Worm (Caenorhabditis elegans) whole organism, mixed stage, embryonic: Measurements from ENCODE around the gene W01B6.3.

Source experiments
- M03D4.4 ChIP-seq: sonication (generic microtip); optimal IDR thresholded peaks from 2 replicates; lab custom pipeline; 2017; ENCODE audit warnings: mild to moderate bottlenecking, missing genetic modification characterization, missing compliant biosample characterization
- blmp-1 ChIP-seq: fragments of 150-350 bp; optimal IDR thresholded peaks from 2 replicates; lab custom pipeline; 2014; ENCODE audit warnings: missing biosample characterization, missing genetic modification characterization
- ceh-39 ChIP-seq: fragments of 150-350 bp; optimal IDR thresholded peaks from 2 replicates; lab custom pipeline; 2014; ENCODE audit warnings: missing biosample characterization, missing genetic modification characterization
- ceh-83 ChIP-seq: fragments of 200-800 bp; sonication (Bioruptor generic); optimal IDR thresholded peaks from 2 replicates; lab custom pipeline; 2018; ENCODE audit warnings: mild to moderate bottlenecking, missing genetic modification characterization, missing compliant biosample characterization
- ces-1 ChIP-seq: fragments of 150-350 bp; optimal IDR thresholded peaks from 2 replicates; lab custom pipeline; 2014; ENCODE audit warnings: missing biosample characterization, missing genetic modification reagents, missing genetic modification characterization
- drap-1 ChIP-seq: fragments of 200-800 bp; sonication (Bioruptor generic); optimal IDR thresholded peaks from 3 replicates; lab custom pipeline; 2018; ENCODE audit warnings: mild to moderate bottlenecking, missing genetic modification characterization, missing compliant biosample characterization
- elt-1 ChIP-seq: sonication (generic microtip); optimal IDR thresholded peaks from 2 replicates; lab custom pipeline; 2017; ENCODE audit warnings: missing genetic modification characterization, mild to moderate bottlenecking, missing compliant biosample characterization, antibody characterized with exemption, moderate library complexity, borderline replicate concordance; ENCODE audit not compliant: insufficient read depth
- elt-3 ChIP-seq: fragments of 150-350 bp; optimal IDR thresholded peaks from 2 replicates; lab custom pipeline; 2014; ENCODE audit warnings: missing biosample characterization, missing genetic modification characterization
- flh-1 ChIP-seq: fragments of 200-800 bp; sonication (Bioruptor generic); optimal IDR thresholded peaks from 2 replicates; lab custom pipeline; 2018; ENCODE audit warnings: mild to moderate bottlenecking, missing genetic modification characterization, moderate library complexity, missing compliant biosample characterization
- hlh-1 ChIP-seq: fragments of 150-350 bp; optimal IDR thresholded peaks from 2 replicates; lab custom pipeline; 2014; ENCODE audit warnings: missing biosample characterization, missing genetic modification reagents, missing genetic modification characterization
- lin-13 ChIP-seq: fragments of 150-350 bp; optimal IDR thresholded peaks from 2 replicates; lab custom pipeline; 2014; ENCODE audit warnings: missing biosample characterization, missing genetic modification characterization
- lin-32 ChIP-seq: fragments of 200-800 bp; sonication (Bioruptor generic); optimal IDR thresholded peaks from 2 replicates; lab custom pipeline; 2018; ENCODE audit warnings: mild to moderate bottlenecking, missing genetic modification characterization, missing compliant biosample characterization
- lsy-2 ChIP-seq: fragments of 150-350 bp; optimal IDR thresholded peaks from 2 replicates; lab custom pipeline; 2014; ENCODE audit warnings: missing biosample characterization, missing genetic modification characterization
- mab-5 ChIP-seq: fragments of 150-350 bp; optimal IDR thresholded peaks from 2 replicates; lab custom pipeline; 2014; ENCODE audit warnings: missing biosample characterization, missing genetic modification characterization
- nhr-12 ChIP-seq: fragments of 150-350 bp; optimal IDR thresholded peaks from 2 replicates; lab custom pipeline; 2014; ENCODE audit warnings: missing biosample characterization, missing genetic modification characterization
- nhr-2 ChIP-seq: fragments of 150-350 bp; optimal IDR thresholded peaks from 2 replicates; lab custom pipeline; 2014; ENCODE audit warnings: missing biosample characterization, missing genetic modification characterization
- nhr-237 ChIP-seq: fragments of 150-350 bp; optimal IDR thresholded peaks from 2 replicates; lab custom pipeline; 2014; ENCODE audit warnings: missing biosample characterization, missing genetic modification characterization
- nhr-28 ChIP-seq: fragments of 150-350 bp; optimal IDR thresholded peaks from 2 replicates; lab custom pipeline; 2014; ENCODE audit warnings: missing biosample characterization, missing genetic modification characterization
- nhr-76 ChIP-seq: sonication (generic microtip); optimal IDR thresholded peaks from 2 replicates; lab custom pipeline; 2017; ENCODE audit warnings: missing biosample characterization, missing genetic modification characterization
- pha-4 ChIP-seq: fragments of 150-350 bp; optimal IDR thresholded peaks from 2 replicates; lab custom pipeline; 2018; ENCODE audit warnings: missing biosample characterization, missing genetic modification reagents, missing genetic modification characterization
- sem-2 ChIP-seq: fragments of 200-800 bp; sonication (Bioruptor generic); optimal IDR thresholded peaks from 2 replicates; lab custom pipeline; 2018; ENCODE audit warnings: mild to moderate bottlenecking, missing genetic modification characterization, missing compliant biosample characterization
- snpc-4 ChIP-seq: fragments of 150-350 bp; optimal IDR thresholded peaks from 2 replicates; lab custom pipeline; 2014; ENCODE audit warnings: missing biosample characterization, missing genetic modification characterization
- tbx-8 ChIP-seq: fragments of 200-800 bp; sonication (Bioruptor generic); optimal IDR thresholded peaks from 2 replicates; lab custom pipeline; 2018; ENCODE audit warnings: mild to moderate bottlenecking, missing genetic modification characterization, moderate library complexity, missing compliant biosample characterization
- unc-120 ChIP-seq: sonication (generic microtip); optimal IDR thresholded peaks from 2 replicates; lab custom pipeline; 2017; ENCODE audit warnings: missing genetic modification characterization, missing compliant biosample characterization; ENCODE audit not compliant: poor library complexity, severe bottlenecking
- unc-39 ChIP-seq: fragments of 150-350 bp; optimal IDR thresholded peaks from 2 replicates; lab custom pipeline; 2014; ENCODE audit warnings: missing biosample characterization, missing genetic modification characterization
- unc-62 ChIP-seq: fragments of 150-350 bp; optimal IDR thresholded peaks from 2 replicates; lab custom pipeline; 2014; ENCODE audit warnings: missing biosample characterization, missing genetic modification reagents, missing genetic modification characterization
- zip-8 ChIP-seq: fragments of 150-350 bp; optimal IDR thresholded peaks from 2 replicates; lab custom pipeline; 2014; ENCODE audit warnings: missing biosample characterization, missing genetic modification characterization
- ztf-11 ChIP-seq: fragments of 150-350 bp; optimal IDR thresholded peaks from 2 replicates; lab custom pipeline; 2014; ENCODE audit warnings: missing biosample characterization, missing genetic modification characterization

The W01B6.3 gene

DNA sequence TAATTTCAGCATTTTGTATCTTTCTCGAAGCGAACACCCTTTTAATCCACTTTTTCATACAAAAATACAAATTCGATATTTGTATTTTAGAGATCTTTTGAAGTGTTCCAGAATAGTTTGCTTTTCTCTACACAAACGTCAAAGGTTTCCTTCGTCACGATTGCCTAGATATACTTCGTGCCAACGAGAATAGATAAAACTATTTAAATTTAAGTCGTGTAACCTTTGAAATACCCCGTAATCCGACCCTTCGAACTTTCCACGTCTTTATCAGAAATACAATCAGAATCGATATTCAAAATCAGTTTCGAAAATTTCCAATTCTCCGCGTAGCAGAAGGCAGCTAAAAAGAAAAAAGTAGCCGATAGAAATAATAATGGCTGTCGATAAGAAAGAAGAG lies 17.9 kb upstream of the W01B6.3 start, which contains the start of gene ttbk-5:
TSS of gene ttbk-5 (plus strand) at position 301 of the 400 bp plus-strand sequence.
- TF ChIP-seq flh-1 (GFP tag; lab: Kevin White, UChicago) (no peak), ces-1 (GFP tag; lab: Kevin White, UChicago) (no peak), blmp-1 (tag; lab: Kevin White, UChicago) (peak; percentile 55), elt-3 (tag; lab: Kevin White, UChicago) (no peak), sem-2 (no peak)

DNA sequence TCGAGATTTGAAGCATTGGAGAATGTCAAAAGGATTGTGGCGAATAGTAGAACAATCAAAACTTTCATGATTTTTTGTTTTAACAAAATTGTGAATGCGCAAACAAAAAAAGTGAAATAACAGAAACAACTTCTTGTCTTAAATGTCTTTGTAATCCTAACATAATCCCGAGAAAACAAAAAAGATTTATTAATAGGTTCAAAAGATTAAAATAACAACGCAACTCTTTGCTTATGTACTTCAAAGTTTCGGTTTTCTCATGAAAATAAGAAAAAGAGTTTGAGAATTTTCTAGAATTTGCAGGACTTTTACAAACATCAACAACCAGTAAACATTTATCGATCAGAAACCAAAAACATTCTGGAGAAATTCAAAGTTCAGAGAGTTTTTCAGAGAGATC lies 17.4 kb upstream of the W01B6.3 start, which contains the start of gene ttr-39:
TSS of gene ttr-39 (minus strand) at position 101 of the 400 bp plus-strand sequence.
- TF ChIP-seq unc-39 (tag; lab: Kevin White, UChicago) (no peak), blmp-1 (tag; lab: Kevin White, UChicago) (peak; percentile 90)

DNA sequence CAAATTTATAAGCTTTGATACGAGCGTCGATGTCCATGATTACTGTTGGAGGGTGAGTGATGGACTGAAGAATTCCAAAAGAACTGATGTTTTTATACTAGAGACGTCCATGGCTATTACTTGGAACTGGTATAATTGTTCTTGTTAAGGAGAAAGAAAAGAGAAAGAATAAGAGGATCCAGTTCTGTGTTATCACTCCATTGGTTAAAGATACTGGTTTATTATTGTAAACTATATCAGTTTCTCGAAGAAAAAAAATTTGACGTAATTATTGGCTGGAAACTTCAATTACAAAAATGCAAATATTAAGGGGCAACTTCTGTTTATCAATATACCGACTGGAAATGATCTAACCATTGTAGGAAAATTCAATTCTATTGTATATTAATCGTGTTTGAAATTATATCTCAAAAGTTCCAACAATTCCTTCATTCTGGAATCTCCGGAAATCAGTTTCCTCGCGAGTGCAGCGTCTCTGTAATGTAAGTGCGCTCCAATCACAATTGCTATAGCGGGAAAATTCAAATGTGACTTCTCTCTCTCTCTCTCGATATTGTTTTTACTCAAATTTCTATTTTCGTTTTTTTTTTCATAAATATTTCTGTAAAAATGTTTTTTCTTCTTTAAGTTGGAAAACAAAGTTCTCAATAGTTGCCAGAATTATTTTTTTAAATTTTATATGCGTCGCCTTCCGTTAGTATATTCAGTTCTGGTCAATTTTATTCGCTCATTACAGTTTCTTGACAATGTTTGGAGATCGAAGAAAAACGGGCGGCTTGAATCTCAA lies 13.2 kb upstream of the W01B6.3 start, which contains the start of the genes col-2 and ndc-80:
TSS of gene col-2 (minus strand) at position 51 of the 787 bp plus-strand sequence.
TSS of gene ndc-80 (plus strand) at position 737 of the 787 bp plus-strand sequence.
- peak; percentile 60 for TF ChIP-seq ces-1 (GFP tag; lab: Kevin White, UChicago)
- TF ChIP-seq snpc-4, result no peak
- TF ChIP-seq lin-13 (tag; lab: Kevin White, UChicago), result no peak
- no peak for TF ChIP-seq elt-1 (tag; lab: Kevin White, UChicago)
- TF ChIP-seq nhr-28 (tag; lab: Kevin White, UChicago), result no peak
- peak; percentile 44 for TF ChIP-seq pha-4 (tag; lab: Kevin White, UChicago)
- peak; percentile 75 for TF ChIP-seq lsy-2 (tag; lab: Kevin White, UChicago)
- TF ChIP-seq ceh-39 (tag; lab: Kevin White, UChicago), result peak; percentile 88
- no peak for TF ChIP-seq tbx-8
- TF ChIP-seq zip-8 (tag; lab: Kevin White, UChicago), result no peak
- no peak for TF ChIP-seq mab-5 (tag; lab: Kevin White, UChicago)
- TF ChIP-seq flh-1 (GFP tag; lab: Kevin White, UChicago), result no peak
- TF ChIP-seq nhr-12 (tag; lab: Kevin White, UChicago), result no peak
- TF ChIP-seq nhr-237 (tag; lab: Kevin White, UChicago), result peak; percentile 65
- peak; percentile 20 for TF ChIP-seq unc-62 (GFP tag; lab: Kevin White, UChicago)
- TF ChIP-seq hlh-1 (tag; lab: Kevin White, UChicago), result no peak
- TF ChIP-seq nhr-2 (tag; lab: Kevin White, UChicago), result no peak
- peak; percentile 78 for TF ChIP-seq unc-120 (tag; lab: Kevin White, UChicago)
- no peak for TF ChIP-seq M03D4.4 (tag; lab: Kevin White, UChicago)
- TF ChIP-seq sem-2, result no peak

DNA sequence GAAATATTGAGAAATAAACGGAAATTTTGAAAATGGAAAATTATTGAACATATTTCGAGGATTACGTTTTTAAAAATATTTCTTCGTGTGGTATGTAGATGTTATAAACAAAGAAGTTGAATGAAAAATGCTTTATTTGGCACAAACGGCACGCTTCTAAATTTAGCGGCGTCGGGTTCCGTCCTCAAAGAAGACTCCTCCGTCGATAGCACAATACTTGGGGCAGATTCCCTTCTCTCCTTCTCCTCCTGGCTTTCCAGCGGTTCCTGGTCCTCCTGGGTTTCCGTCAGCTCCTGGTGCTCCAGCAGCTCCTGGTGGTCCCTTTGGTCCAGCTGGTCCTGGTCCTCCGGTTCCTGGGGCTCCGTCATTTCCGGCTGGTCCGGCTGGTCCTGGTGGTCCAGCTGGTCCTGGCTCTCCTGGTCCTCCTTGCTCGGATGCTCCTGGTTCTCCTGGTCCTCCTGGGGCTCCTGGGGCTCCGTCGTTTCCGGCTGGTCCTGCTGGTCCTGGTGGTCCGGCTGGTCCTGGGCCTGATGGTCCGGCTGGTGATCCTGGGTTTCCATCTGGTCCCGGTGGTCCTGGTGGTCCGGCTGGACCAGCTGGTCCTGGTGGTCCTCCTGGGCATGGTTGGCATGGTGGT lies 12.0 kb upstream of the W01B6.3 start, which contains the start of gene W01B6.8:
TSS of gene W01B6.8 (minus strand) at position 51 of the 637 bp plus-strand sequence.
- TF ChIP-seq unc-62 (GFP tag; lab: Kevin White, UChicago) (no peak), flh-1 (GFP tag; lab: Kevin White, UChicago) (no peak), M03D4.4 (tag; lab: Kevin White, UChicago) (no peak), ceh-83 (GFP tag; lab: Kevin White, UChicago) (no peak), lin-32 (GFP tag; lab: Kevin White, UChicago) (no peak), unc-120 (tag; lab: Kevin White, UChicago) (no peak), nhr-76 (no peak), ztf-11 (no peak), mab-5 (tag; lab: Kevin White, UChicago) (no peak), nhr-237 (tag; lab: Kevin White, UChicago) (no peak), nhr-12 (tag; lab: Kevin White, UChicago) (no peak)

DNA sequence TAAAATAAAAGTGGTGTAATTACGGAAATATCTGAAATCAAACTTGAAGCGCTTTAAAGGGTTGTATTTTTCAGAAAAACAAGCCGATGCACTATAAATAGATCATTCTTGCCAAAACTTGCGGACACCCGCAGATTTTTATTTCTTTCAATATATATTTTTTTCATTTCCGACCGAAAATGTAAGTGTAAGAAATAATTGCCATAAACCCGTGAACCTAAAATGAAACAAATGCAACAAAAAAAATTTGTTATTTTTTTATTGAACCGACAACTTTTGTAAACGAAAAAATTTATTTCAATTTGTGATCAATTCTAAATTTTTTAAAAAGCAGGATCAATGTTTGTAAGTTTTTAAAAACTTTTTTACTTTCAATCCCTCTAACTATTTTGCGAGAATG lies 8.4 kb upstream of the W01B6.3 start, which contains the start of gene W01B6.6:
TSS of gene W01B6.6 (plus strand) at position 301 of the 400 bp plus-strand sequence.
- TF ChIP-seq ztf-11 (no peak), unc-62 (GFP tag; lab: Kevin White, UChicago) (no peak), flh-1 (GFP tag; lab: Kevin White, UChicago) (no peak), nhr-2 (tag; lab: Kevin White, UChicago) (no peak), drap-1 (no peak)
